Worm (Caenorhabditis elegans) whole organism, L4 larva: Measurements from ENCODE around the gene F14D2.5.

Experiments used
- F37D6.2 ChIP-seq: sonication (generic microtip); optimal IDR thresholded peaks from 2 replicates; lab custom pipeline; 2016; ENCODE audit warnings: mild to moderate bottlenecking, missing genetic modification characterization, missing compliant biosample characterization
- ces-1 ChIP-seq: fragments of 150-350 bp; sonication (generic microtip); optimal IDR thresholded peaks from 4 replicates; lab custom pipeline; 2014; ENCODE audit warnings: missing biosample characterization, missing genetic modification reagents, missing genetic modification characterization
- cey-2 ChIP-seq: sonication (generic microtip); optimal IDR thresholded peaks from 3 replicates; lab custom pipeline; 2017; ENCODE audit warnings: missing genetic modification characterization, mild to moderate bottlenecking, missing compliant biosample characterization, antibody characterized with exemption, borderline replicate concordance; ENCODE audit not compliant: insufficient read depth
- daf-19 ChIP-seq: fragments of 200-800 bp; sonication (Bioruptor generic); conservative IDR thresholded peaks from 2 replicates; pipeline ENCODE4 v1.3.6; 2022; ENCODE audit warnings: missing genetic modification characterization, missing compliant biosample characterization
- lin-13 ChIP-seq: fragments of 150-350 bp; optimal IDR thresholded peaks from 2 replicates; lab custom pipeline; 2014; ENCODE audit warnings: missing biosample characterization, missing genetic modification reagents, missing genetic modification characterization
- nhr-111 ChIP-seq: fragments of 200-800 bp; sonication (Bioruptor generic); optimal IDR thresholded peaks from 2 replicates; lab custom pipeline; 2018; ENCODE audit warnings: mild to moderate bottlenecking, missing genetic modification characterization, missing compliant biosample characterization
- nhr-77 ChIP-seq: fragments of 150-350 bp; optimal IDR thresholded peaks from 2 replicates; lab custom pipeline; 2014; ENCODE audit warnings: missing biosample characterization, missing genetic modification characterization
- unc-130 ChIP-seq: sonication (generic microtip); optimal IDR thresholded peaks from 2 replicates; lab custom pipeline; 2016; ENCODE audit warnings: missing genetic modification reagents, missing genetic modification characterization, missing compliant biosample characterization
- unc-39 ChIP-seq: sonication (generic microtip); optimal IDR thresholded peaks from 2 replicates; lab custom pipeline; 2017; ENCODE audit warnings: missing biosample characterization, missing genetic modification characterization
- vab-7 ChIP-seq: fragments of 200-800 bp; sonication (Bioruptor generic); IDR thresholded peaks from 2 replicates; pipeline ENCODE4 v1.3.6; 2022; ENCODE audit warnings: missing genetic modification reagents, missing genetic modification characterization, missing compliant biosample characterization

- TF ChIP-seq unc-130 (GFP tag; lab: Kevin White, UChicago) (no peak), ces-1 (GFP tag; lab: Kevin White, UChicago) (no peak), unc-39 (tag; lab: Kevin White, UChicago) (no peak), vab-7 (GFP tag; lab: Robert Waterston, UW) (no peak), daf-19 (GFP tag; lab: Robert Waterston, UW) (no peak), cey-2 (no peak), F37D6.2 (tag; lab: Kevin White, UChicago) (no peak), lin-13 (GFP tag; lab: Kevin White, UChicago) (no peak), nhr-111 (no peak), nhr-77 (tag; lab: Kevin White, UChicago) (no peak)
These were observed 30.7 kb downstream of the F14D2.5 start, which contains the start of gene bath-23 for ce11 chrII:3371010-3371409.
